Worm (Caenorhabditis elegans) whole organism, early embryonic: ENCODE measurements around the gene nas-33.

Source experiments
- B0310.2 ChIP-seq: sonication (generic microtip); optimal IDR thresholded peaks from 2 replicates; lab custom pipeline; 2016; ENCODE audit warnings: mild to moderate bottlenecking, missing genetic modification characterization, missing compliant biosample characterization
- F13C5.2 ChIP-seq: sonication (generic microtip); optimal IDR thresholded peaks from 2 replicates; lab custom pipeline; 2017; ENCODE audit warnings: mild to moderate bottlenecking, missing genetic modification characterization, inconsistent platforms, missing compliant biosample characterization
- aly-1 ChIP-seq: sonication (generic microtip); optimal IDR thresholded peaks from 2 replicates; lab custom pipeline; 2016; ENCODE audit warnings: missing genetic modification characterization, missing compliant biosample characterization
- ama-1 ChIP-seq: fragments of 150-350 bp; optimal IDR thresholded peaks from 2 replicates; lab custom pipeline; 2014
- ceh-13 ChIP-seq: fragments of 200-800 bp; sonication (Bioruptor generic); optimal IDR thresholded peaks from 2 replicates; lab custom pipeline; 2018; ENCODE audit warnings: mild to moderate bottlenecking, missing genetic modification characterization, missing compliant biosample characterization
- ceh-36 ChIP-seq: sonication (generic microtip); optimal IDR thresholded peaks from 2 replicates; lab custom pipeline; 2016; ENCODE audit warnings: missing genetic modification characterization, inconsistent platforms, missing compliant biosample characterization
- ets-7 ChIP-seq: sonication (generic microtip); optimal IDR thresholded peaks from 2 replicates; lab custom pipeline; 2016; ENCODE audit warnings: missing genotype, missing genetic modification characterization, missing compliant biosample characterization
- flt-1 ChIP-seq: fragments of 200-800 bp; sonication (Bioruptor generic); IDR thresholded peaks from 2 replicates; pipeline ENCODE4 v1.3.6; 2022; ENCODE audit warnings: missing genetic modification characterization, missing compliant biosample characterization
- hmbx-1 ChIP-seq: sonication (generic microtip); optimal IDR thresholded peaks from 2 replicates; lab custom pipeline; 2016; ENCODE audit warnings: mild to moderate bottlenecking, missing genetic modification characterization, missing compliant biosample characterization
- hmg-4 ChIP-seq: fragments of 200-800 bp; sonication (Bioruptor generic); optimal IDR thresholded peaks from 2 replicates; lab custom pipeline; 2018; ENCODE audit warnings: mild to moderate bottlenecking, missing genetic modification characterization, missing compliant biosample characterization
- hnd-1 ChIP-seq: sonication (generic microtip); optimal IDR thresholded peaks from 2 replicates; lab custom pipeline; 2016; ENCODE audit warnings: missing genetic modification characterization, missing compliant biosample characterization
- pes-1 ChIP-seq: fragments of 200-800 bp; sonication (Bioruptor generic); IDR thresholded peaks from 2 replicates; pipeline ENCODE4 v1.3.6; 2022; ENCODE audit warnings: missing genetic modification reagents, missing genetic modification characterization, missing compliant biosample characterization
- scrt-1 ChIP-seq: fragments of 200-800 bp; sonication (Bioruptor generic); IDR thresholded peaks from 2 replicates; pipeline ENCODE4 v1.3.6; 2022; ENCODE audit warnings: missing genetic modification characterization, missing compliant biosample characterization
- sea-1 ChIP-seq: fragments of 200-800 bp; sonication (Bioruptor generic); conservative IDR thresholded peaks from 2 replicates; pipeline ENCODE4 v1.3.6; 2022; ENCODE audit warnings: missing genetic modification characterization, missing compliant biosample characterization
- tbx-11 ChIP-seq: fragments of 200-800 bp; sonication (Bioruptor generic); IDR thresholded peaks from 2 replicates; pipeline ENCODE4 v1.3.6; 2022; ENCODE audit warnings: missing genetic modification characterization, missing compliant biosample characterization
- tbx-37 ChIP-seq: fragments of 200-800 bp; sonication (Bioruptor generic); conservative IDR thresholded peaks from 2 replicates; pipeline ENCODE4 v1.3.6; 2022; ENCODE audit warnings: missing genetic modification reagents, missing genetic modification characterization, missing compliant biosample characterization
- tra-4 ChIP-seq: sonication (generic microtip); optimal IDR thresholded peaks from 2 replicates; lab custom pipeline; 2017; ENCODE audit warnings: missing genetic modification characterization, missing compliant biosample characterization

Gene nas-33

DNA sequence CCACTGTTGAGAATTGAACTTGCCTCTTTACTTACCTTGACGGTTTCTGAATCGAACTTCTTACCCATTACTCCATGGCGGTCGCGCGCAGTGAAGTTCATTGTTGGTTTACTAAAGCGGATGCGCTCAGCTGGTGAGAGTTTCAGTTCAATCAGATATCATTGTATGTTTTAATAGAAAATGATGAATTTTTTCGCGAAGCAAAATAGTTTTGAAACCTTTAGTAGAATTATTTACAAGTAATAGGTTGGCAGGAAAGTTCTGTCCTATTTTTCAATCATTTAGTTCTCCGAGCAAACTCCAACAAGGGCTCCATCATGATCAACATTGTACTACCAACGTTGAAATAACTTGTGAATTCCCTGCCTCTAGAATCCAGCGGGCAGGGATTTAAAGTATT lies 12.4 kb upstream of the nas-33 start, which contains the start of gene C15B12.3:
Gene C15B12.3 (minus strand): TSS at position 101 of the 400 bp plus-strand sequence.
- no peak for TF ChIP-seq sea-1 (GFP tag; lab: Robert Waterston, UW)
- no peak for TF ChIP-seq pes-1 (GFP tag; lab: Robert Waterston, UW)

- TF ChIP-seq tra-4 (tag; lab: Kevin White, UChicago) (no peak), tbx-37 (no peak), tbx-11 (GFP tag; lab: Robert Waterston, UW) (no peak), B0310.2 (no peak), hmbx-1 (tag; lab: Kevin White, UChicago) (no peak), aly-1 (tag; lab: Kevin White, UChicago) (no peak), hmg-4 (GFP tag; lab: Kevin White, UChicago) (no peak), F13C5.2 (no peak), pes-1 (GFP tag; lab: Robert Waterston, UW) (no peak)
Observed at ce11 chrX:6462995-6463462, 8.0 kb upstream of the nas-33 start, which contains the start of gene C15B12.2. Gene C15B12.2 (plus strand): TSS chrX:6463412.

ce11 chrX:6462479-6462878 lies 7.4 kb upstream of the nas-33 start:
- TF ChIP-seq hmg-4 (GFP tag; lab: Kevin White, UChicago) = no peak
- no peak for TF ChIP-seq F13C5.2
- no peak for TF ChIP-seq scrt-1
- TF ChIP-seq hmbx-1 (tag; lab: Kevin White, UChicago) = no peak
- TF ChIP-seq B0310.2 = no peak
- no peak for TF ChIP-seq ceh-36 (tag; lab: Kevin White, UChicago)
- no peak for TF ChIP-seq ets-7 (tag; lab: Kevin White, UChicago)
- TF ChIP-seq sea-1 (GFP tag; lab: Robert Waterston, UW) = no peak
- no peak for TF ChIP-seq aly-1 (tag; lab: Kevin White, UChicago)
- no peak for TF ChIP-seq ceh-13 (GFP tag; lab: Kevin White, UChicago)
- no peak for TF ChIP-seq tra-4 (tag; lab: Kevin White, UChicago)
- TF ChIP-seq pes-1 (GFP tag; lab: Robert Waterston, UW) = no peak
- no peak for TF ChIP-seq flt-1 (GFP tag; lab: Robert Waterston, UW)
- TF ChIP-seq ama-1 (lab: Kevin White, UChicago) = no peak
- no peak for TF ChIP-seq tbx-11 (GFP tag; lab: Robert Waterston, UW)
- no peak for TF ChIP-seq tbx-37
- TF ChIP-seq hnd-1 (tag; lab: Kevin White, UChicago) = no peak

DNA sequence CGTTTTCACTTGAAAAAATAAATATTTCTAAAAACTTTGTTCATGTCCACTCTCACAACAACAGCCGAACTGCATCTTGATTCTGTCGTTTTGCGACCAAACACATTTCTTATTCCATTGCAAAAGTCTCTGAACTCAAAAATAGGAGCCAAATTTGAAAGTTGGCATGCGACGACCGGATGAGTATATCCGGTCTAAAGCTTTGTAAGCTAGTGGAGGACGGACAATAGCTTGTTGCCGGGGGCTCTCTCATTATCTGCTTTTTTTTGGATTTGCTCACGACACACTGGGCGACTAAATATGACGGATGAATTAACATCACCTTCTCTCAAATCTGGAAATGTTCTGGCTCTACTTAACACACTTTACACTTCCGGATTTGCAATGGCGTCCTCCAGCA lies 6.7 kb upstream of the nas-33 start, which contains the start of gene K04E7.1:
Gene K04E7.1 (plus strand): TSS at position 301 of the 400 bp plus-strand sequence.
- no peak for TF ChIP-seq F13C5.2
- no peak for TF ChIP-seq sea-1 (GFP tag; lab: Robert Waterston, UW)
- TF ChIP-seq tbx-11 (GFP tag; lab: Robert Waterston, UW) = no peak
- TF ChIP-seq tbx-37 = no peak
- no peak for TF ChIP-seq hnd-1 (tag; lab: Kevin White, UChicago)
- TF ChIP-seq ceh-36 (tag; lab: Kevin White, UChicago) = no peak
- TF ChIP-seq pes-1 (GFP tag; lab: Robert Waterston, UW) = no peak
- TF ChIP-seq ets-7 (tag; lab: Kevin White, UChicago) = no peak
- no peak for TF ChIP-seq ceh-13 (GFP tag; lab: Kevin White, UChicago)
- TF ChIP-seq tra-4 (tag; lab: Kevin White, UChicago) = no peak
- no peak for TF ChIP-seq aly-1 (tag; lab: Kevin White, UChicago)
- TF ChIP-seq hmg-4 (GFP tag; lab: Kevin White, UChicago) = no peak
- no peak for TF ChIP-seq B0310.2

ce11 chrX:6460123-6460522 lies 5.1 kb upstream of the nas-33 start:
- TF ChIP-seq ama-1 (lab: Kevin White, UChicago) (no peak), ceh-36 (tag; lab: Kevin White, UChicago) (no peak), tbx-11 (GFP tag; lab: Robert Waterston, UW) (no peak), ceh-13 (GFP tag; lab: Kevin White, UChicago) (no peak), aly-1 (tag; lab: Kevin White, UChicago) (no peak), pes-1 (GFP tag; lab: Robert Waterston, UW) (no peak), scrt-1 (no peak), hmbx-1 (tag; lab: Kevin White, UChicago) (no peak), hnd-1 (tag; lab: Kevin White, UChicago) (no peak)

- TF ChIP-seq scrt-1 (no peak), tra-4 (tag; lab: Kevin White, UChicago) (no peak), pes-1 (GFP tag; lab: Robert Waterston, UW) (no peak), ceh-13 (GFP tag; lab: Kevin White, UChicago) (no peak), ceh-36 (tag; lab: Kevin White, UChicago) (no peak), F13C5.2 (no peak), flt-1 (GFP tag; lab: Robert Waterston, UW) (no peak), hmg-4 (GFP tag; lab: Kevin White, UChicago) (no peak), tbx-11 (GFP tag; lab: Robert Waterston, UW) (no peak), hmbx-1 (tag; lab: Kevin White, UChicago) (no peak), B0310.2 (no peak), aly-1 (tag; lab: Kevin White, UChicago) (no peak), sea-1 (GFP tag; lab: Robert Waterston, UW) (no peak), ama-1 (lab: Kevin White, UChicago) (no peak), ets-7 (tag; lab: Kevin White, UChicago) (no peak), hnd-1 (tag; lab: Kevin White, UChicago) (no peak), tbx-37 (no peak)
Observed at ce11 chrX:6458467-6458866, 3.4 kb upstream of the nas-33 start.

ce11 chrX:6458001-6458400 lies 2.9 kb upstream of the nas-33 start:
- TF ChIP-seq ets-7 (tag; lab: Kevin White, UChicago) = no peak
- TF ChIP-seq B0310.2 = no peak
- TF ChIP-seq flt-1 (GFP tag; lab: Robert Waterston, UW) = no peak
- TF ChIP-seq sea-1 (GFP tag; lab: Robert Waterston, UW) = no peak
- TF ChIP-seq tra-4 (tag; lab: Kevin White, UChicago) = no peak
- no peak for TF ChIP-seq hmg-4 (GFP tag; lab: Kevin White, UChicago)
- TF ChIP-seq aly-1 (tag; lab: Kevin White, UChicago) = no peak
- no peak for TF ChIP-seq ceh-36 (tag; lab: Kevin White, UChicago)
- TF ChIP-seq tbx-11 (GFP tag; lab: Robert Waterston, UW) = no peak
- TF ChIP-seq ceh-13 (GFP tag; lab: Kevin White, UChicago) = no peak
- no peak for TF ChIP-seq F13C5.2
